Worm (Caenorhabditis elegans) whole organism, L4/young adult: ENCODE results near the gene fbxa-98.

ENCODE experiments used
- W03F9.2 ChIP-seq: fragments of 150-350 bp; optimal IDR thresholded peaks from 2 replicates; lab custom pipeline; 2014; ENCODE audit warnings: missing biosample characterization, missing genetic modification characterization
- him-1 ChIP-seq: sonication (generic microtip); optimal IDR thresholded peaks from 2 replicates; lab custom pipeline; 2016; ENCODE audit warnings: missing genotype, missing genetic modification reagents, missing genetic modification characterization, missing compliant biosample characterization

DNA sequence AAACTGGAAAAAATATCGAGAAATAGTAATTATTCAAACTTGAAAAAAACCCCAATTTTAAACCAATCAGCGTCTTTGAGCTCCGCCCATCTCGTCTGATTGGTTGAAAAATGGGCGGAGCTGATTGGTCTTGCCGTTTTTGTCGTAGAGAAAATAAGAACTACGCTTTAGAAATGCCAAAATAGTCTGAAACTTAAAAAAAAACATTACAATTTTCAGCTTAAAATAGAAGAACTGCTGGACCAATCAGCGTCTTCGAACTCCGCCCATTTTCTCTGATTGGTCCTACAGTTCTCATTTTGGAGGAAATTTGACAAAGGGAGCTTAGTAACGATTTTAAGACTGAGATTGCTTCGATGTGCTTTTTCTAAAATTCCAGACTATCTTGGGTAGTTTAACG is 46.3 kb downstream of the fbxa-98 start:
- no peak for TF ChIP-seq him-1 (tag; lab: Kevin White, UChicago)
- TF ChIP-seq W03F9.2 (tag; lab: Kevin White, UChicago), result no peak
